Worm (Caenorhabditis elegans) whole organism, L2 larva: ENCODE measurements around the gene chil-15.

Experiments used
- egl-27 ChIP-seq: sonication (generic microtip); optimal IDR thresholded peaks from 3 replicates; lab custom pipeline; 2017; ENCODE audit warnings: missing biosample characterization, missing genetic modification reagents, missing genetic modification characterization
- elt-1 ChIP-seq: fragments of 150-350 bp; optimal IDR thresholded peaks from 2 replicates; lab custom pipeline; 2014; ENCODE audit warnings: missing biosample characterization, missing genetic modification characterization
- lsy-2 ChIP-seq, 2 experiments: fragments of 150-350 bp in 1 of 2; sonication (generic microtip) in 1 of 2; optimal IDR thresholded peaks; 2 replicates each; lab custom pipeline; 2014 to 2017; ENCODE audit warnings: missing biosample characterization in 2 of 2, missing genetic modification characterization in 2 of 2
- mab-5 ChIP-seq: fragments of 150-350 bp; optimal IDR thresholded peaks from 2 replicates; lab custom pipeline; 2014; ENCODE audit warnings: missing biosample characterization, missing genetic modification characterization
- mdl-1 ChIP-seq, 2 experiments: fragments of 150-350 bp in 1 of 2; sonication (generic microtip) in 1 of 2; optimal IDR thresholded peaks; 2 replicates each; lab custom pipeline; 2017; ENCODE audit warnings: missing biosample characterization in 2 of 2, missing genetic modification characterization in 2 of 2
- nhr-12 ChIP-seq: fragments of 150-350 bp; optimal IDR thresholded peaks from 2 replicates; lab custom pipeline; 2014; ENCODE audit warnings: missing biosample characterization, missing genetic modification characterization
- nhr-25 ChIP-seq: fragments of 150-350 bp; sonication (generic microtip); optimal IDR thresholded peaks from 3 replicates; lab custom pipeline; 2014; ENCODE audit warnings: missing biosample characterization, missing genetic modification characterization
- unc-62 ChIP-seq: fragments of 150-350 bp; optimal IDR thresholded peaks from 2 replicates; lab custom pipeline; 2014; ENCODE audit warnings: missing biosample characterization, missing genetic modification reagents, missing genetic modification characterization
- zag-1 ChIP-seq: fragments of 150-350 bp; optimal IDR thresholded peaks from 2 replicates; lab custom pipeline; 2014; ENCODE audit warnings: missing biosample characterization, missing genetic modification characterization
- ztf-11 ChIP-seq: sonication (generic microtip); optimal IDR thresholded peaks from 2 replicates; lab custom pipeline; 2017; ENCODE audit warnings: missing biosample characterization, missing genetic modification characterization

- TF ChIP-seq egl-27 (tag; lab: Kevin White, UChicago) (no peak), nhr-12 (no peak), elt-1 (tag; lab: Kevin White, UChicago) (no peak), nhr-25 (tag; lab: Kevin White, UChicago) (no peak), unc-62 (GFP tag; lab: Kevin White, UChicago) (no peak), mab-5 (tag; lab: Kevin White, UChicago) (no peak), lsy-2 (tag; optimal IDR thresholded peaks at IDR 0.05; lab: Kevin White, UChicago) (no peak), zag-1 (no peak), ztf-11 (tag; lab: Kevin White, UChicago) (no peak), mdl-1 (tag; optimal IDR thresholded peaks at IDR 0.05; lab: Kevin White, UChicago) (no peak)
Observed at ce11 chrII:9427644-9428043, 15.8 kb downstream of the chil-15 start, which contains the start of gene M176.5.
